Worm (Caenorhabditis elegans): Measurements from ENCODE around the gene ampd-1.

ce11 chrII:5210830-5211229 is 7.7 kb downstream of the ampd-1 start, which contains the start of gene C34F11.8:
- no peak for TF ChIP-seq flt-1 (GFP tag; IDR thresholded peaks at IDR 0.05)
- no peak for TF ChIP-seq ztf-23 (GFP tag; IDR thresholded peaks at IDR 0.05)
- no peak for TF ChIP-seq tab-1 (GFP tag; IDR thresholded peaks at IDR 0.05)
- no peak for TF ChIP-seq ztf-29 (GFP tag; IDR thresholded peaks at IDR 0.05)
- no peak for TF ChIP-seq cog-1 (tag; optimal IDR thresholded peaks at IDR 0.05)
- no peak for TF ChIP-seq T22C8.4 (GFP tag; IDR thresholded peaks at IDR 0.05)

Measured in whole organism, midembryonic.